Fruit fly (Drosophila melanogaster) whole organism, wandering third instar larva: ENCODE measurements around the gene Gs2.

Experiments
- Abd-B ChIP-seq: fragments of >200 bp; optimal IDR thresholded peaks from 2 replicates; lab custom pipeline; 2017; ENCODE audit warnings: missing biosample characterization, missing genetic modification characterization
- CG32264 ChIP-seq: fragments of 200-800 bp; sonication (Bioruptor generic); optimal IDR thresholded peaks from 2 replicates; lab custom pipeline; 2016; ENCODE audit warnings: missing biosample characterization, missing genetic modification characterization
- CG9705 ChIP-seq: fragments of 200-800 bp; sonication (Bioruptor generic); optimal IDR thresholded peaks from 2 replicates; lab custom pipeline; 2018; ENCODE audit warnings: missing biosample characterization, mild to moderate bottlenecking, missing genetic modification characterization
- CrebA ChIP-seq: fragments of 200-800 bp; sonication (Bioruptor generic); optimal IDR thresholded peaks from 2 replicates; lab custom pipeline; 2016; ENCODE audit warnings: missing biosample characterization, mild to moderate bottlenecking, missing genetic modification characterization, borderline replicate concordance
- Dfd ChIP-seq: fragments of >200 bp; optimal IDR thresholded peaks from 2 replicates; lab custom pipeline; 2017; ENCODE audit warnings: missing biosample characterization, missing genetic modification characterization
- Dif ChIP-seq: fragments of 200-275, 200-300 bp; sonication (Bioruptor generic); optimal IDR thresholded peaks from 2 replicates; lab custom pipeline; 2018; ENCODE audit warnings: missing biosample characterization, missing genetic modification characterization; ENCODE audit not compliant: partially characterized antibody
- GATAd ChIP-seq: sonication (Bioruptor generic); optimal IDR thresholded peaks from 2 replicates; lab custom pipeline; 2016; ENCODE audit warnings: missing biosample characterization, missing genetic modification characterization
- HLH106 ChIP-seq: fragments of 200-800 bp; optimal IDR thresholded peaks from 3 replicates; lab custom pipeline; 2019; ENCODE audit warnings: missing biosample characterization, mild to moderate bottlenecking, missing genetic modification characterization, moderate library complexity
- Hnf4 ChIP-seq: fragments of 200-800 bp; sonication (Bioruptor generic); optimal IDR thresholded peaks from 2 replicates; lab custom pipeline; 2016; ENCODE audit warnings: missing biosample characterization, mild to moderate bottlenecking, missing genetic modification characterization
- Hr78 ChIP-seq: fragments of >200 bp; optimal IDR thresholded peaks from 2 replicates; lab custom pipeline; 2017; ENCODE audit warnings: missing biosample characterization, missing genetic modification characterization
- Jra ChIP-seq: sonication (Bioruptor generic); optimal IDR thresholded peaks from 2 replicates; lab custom pipeline; 2016; ENCODE audit warnings: missing biosample characterization, missing genetic modification characterization
- Mio ChIP-seq: sonication (Bioruptor generic); optimal IDR thresholded peaks from 2 replicates; lab custom pipeline; 2016; ENCODE audit warnings: missing biosample characterization, missing genetic modification characterization
- Myc ChIP-seq: fragments of >200 bp; optimal IDR thresholded peaks from 2 replicates; lab custom pipeline; 2017
- N ChIP-seq: fragments of >200 bp; optimal IDR thresholded peaks from 2 replicates; lab custom pipeline; 2018; ENCODE audit warnings: missing biosample characterization, missing external identifiers, missing genetic modification characterization
- OdsH ChIP-seq: fragments of 200-800 bp; sonication (Bioruptor generic); optimal IDR thresholded peaks from 2 replicates; lab custom pipeline; 2016; ENCODE audit warnings: missing biosample characterization, mild to moderate bottlenecking, missing genetic modification characterization
- Rel ChIP-seq, 2 experiments: fragments of 200-800 bp; sonication (Bioruptor generic) in 1 of 2; optimal IDR thresholded peaks; 2 replicates in 1 of 2; 3 replicates in 1 of 2; lab custom pipeline; 2016 to 2019; ENCODE audit warnings: mild to moderate bottlenecking in 2 of 2, missing biosample characterization in 2 of 2, missing genetic modification characterization in 2 of 2, moderate library complexity in 1 of 2
- Sp1 ChIP-seq: fragments of 200-800 bp; sonication (Bioruptor generic); optimal IDR thresholded peaks from 3 replicates; lab custom pipeline; 2019; ENCODE audit warnings: missing biosample characterization, mild to moderate bottlenecking, missing genetic modification characterization, moderate library complexity
- Vsx2 ChIP-seq: fragments of 200-300, 225-300 bp; sonication (Bioruptor generic); optimal IDR thresholded peaks from 2 replicates; lab custom pipeline; 2018; ENCODE audit warnings: missing biosample characterization, missing genetic modification characterization; ENCODE audit not compliant: partially characterized antibody
- br ChIP-seq: fragments of 200-800 bp; sonication (Bioruptor generic); optimal IDR thresholded peaks from 2 replicates; lab custom pipeline; 2016; ENCODE audit warnings: missing biosample characterization, missing genetic modification characterization
- brk ChIP-seq: fragments of 200-800 bp; sonication (Bioruptor generic); optimal IDR thresholded peaks from 2 replicates; lab custom pipeline; 2016; ENCODE audit warnings: missing biosample characterization, mild to moderate bottlenecking, missing genetic modification characterization
- dl ChIP-seq, 2 experiments: fragments of 175-275, 200-275 bp in 1 of 2; fragments of 200-275 bp in 1 of 2; sonication (Bioruptor generic); optimal IDR thresholded peaks; lab custom pipeline; 2018; ENCODE audit warnings: mild to moderate bottlenecking in 2 of 2, missing biosample characterization in 2 of 2, missing genetic modification characterization in 2 of 2, moderate library complexity in 2 of 2; ENCODE audit not compliant: partially characterized antibody in 2 of 2, insufficient read depth in 1 of 2
- dmrt93B ChIP-seq: fragments of 200-800 bp; sonication (Bioruptor generic); optimal IDR thresholded peaks from 2 replicates; lab custom pipeline; 2018; ENCODE audit warnings: missing biosample characterization, mild to moderate bottlenecking, missing genetic modification characterization
- dsf ChIP-seq: sonication (Bioruptor generic); optimal IDR thresholded peaks from 2 replicates; lab custom pipeline; 2016; ENCODE audit warnings: missing biosample characterization, missing genetic modification characterization, borderline replicate concordance
- foxo ChIP-seq, 2 experiments: fragments of 200-800 bp; sonication (Bioruptor generic); optimal IDR thresholded peaks; 2 replicates in 1 of 2; 3 replicates in 1 of 2; lab custom pipeline; 2016 to 2017; ENCODE audit warnings: missing biosample characterization in 2 of 2, missing genetic modification characterization in 2 of 2
- fru ChIP-seq: fragments of 200-800 bp; sonication (Bioruptor generic); optimal IDR thresholded peaks from 3 replicates; lab custom pipeline; 2016; ENCODE audit warnings: missing biosample characterization, mild to moderate bottlenecking, missing genetic modification characterization
- h ChIP-seq: fragments of 200-800 bp; sonication (Bioruptor generic); optimal IDR thresholded peaks from 3 replicates; lab custom pipeline; 2016; ENCODE audit warnings: missing biosample characterization, mild to moderate bottlenecking, missing genetic modification characterization
- lola ChIP-seq: fragments of >200 bp; optimal IDR thresholded peaks from 2 replicates; lab custom pipeline; 2017; ENCODE audit warnings: missing biosample characterization, missing genetic modification characterization
- psq ChIP-seq: fragments of 200-800 bp; sonication (Bioruptor generic); optimal IDR thresholded peaks from 3 replicates; lab custom pipeline; 2017; ENCODE audit warnings: missing biosample characterization, mild to moderate bottlenecking, missing genetic modification characterization, moderate library complexity
- rgr ChIP-seq: fragments of 200-800 bp; sonication (Bioruptor generic); optimal IDR thresholded peaks from 3 replicates; lab custom pipeline; 2016; ENCODE audit warnings: missing biosample characterization, mild to moderate bottlenecking, missing genetic modification characterization
- sage ChIP-seq: fragments of 200-800 bp; sonication (Bioruptor generic); optimal IDR thresholded peaks from 2 replicates; lab custom pipeline; 2016; ENCODE audit warnings: missing biosample characterization, mild to moderate bottlenecking, missing genetic modification characterization
- tai ChIP-seq: sonication (Bioruptor generic); optimal IDR thresholded peaks from 2 replicates; lab custom pipeline; 2016; ENCODE audit warnings: missing biosample characterization, missing genetic modification characterization
- usp ChIP-seq: fragments of >200 bp; optimal IDR thresholded peaks from 2 replicates; lab custom pipeline; 2017; ENCODE audit warnings: missing biosample characterization, missing genetic modification characterization

The Gs2 gene

DNA sequence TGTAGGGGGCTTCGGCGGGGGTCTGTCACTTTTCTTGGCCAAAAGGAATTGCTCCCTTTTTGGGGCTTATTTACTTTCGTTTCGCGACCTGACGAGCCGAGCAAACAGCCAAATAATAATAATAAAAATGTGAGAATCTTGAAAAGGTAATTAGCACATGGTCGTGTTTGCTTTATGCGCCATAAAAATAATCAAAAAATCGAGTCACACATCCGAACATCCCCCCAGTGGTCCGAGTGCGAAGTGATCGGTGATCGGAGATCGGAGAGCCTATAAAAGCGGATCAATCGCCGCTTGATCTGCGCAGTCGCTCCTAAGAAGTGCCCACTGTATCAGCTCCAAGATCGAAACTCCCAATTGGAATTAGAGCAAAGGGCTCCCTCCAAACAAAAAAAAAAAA is at the start of gene Gs2:
TSS of gene Gs2 (plus strand) at position 301 of the 400 bp plus-strand sequence.
- TF ChIP-seq psq (GFP tag; lab: Kevin White, UChicago) (no peak), OdsH (GFP tag; lab: Kevin White, UChicago) (peak; percentile 2), dsf (GFP tag; lab: Kevin White, UChicago) (no peak)

DNA sequence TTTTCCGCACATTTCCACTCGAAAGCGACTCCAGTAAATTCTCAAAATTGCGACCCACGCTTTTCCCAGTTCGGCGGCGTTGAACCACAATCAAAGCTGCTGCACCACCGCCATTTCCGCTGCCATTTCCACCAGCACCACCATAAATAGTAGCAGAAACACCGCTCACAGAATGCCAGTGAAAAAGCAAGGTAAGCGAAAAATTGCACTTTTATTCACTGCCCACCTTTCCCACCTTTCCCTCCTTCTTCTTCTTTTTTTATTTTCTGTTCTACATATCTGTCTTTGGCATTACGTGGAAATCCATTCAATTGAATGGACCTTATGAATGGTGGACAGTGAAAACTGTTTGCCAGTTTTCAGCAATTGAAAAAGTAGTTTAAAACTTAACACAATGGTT is 48.3 kb upstream of the Gs2 start:
- no peak for TF ChIP-seq tai
- TF ChIP-seq Rel (GFP tag; optimal IDR thresholded peaks at IDR 0.05; lab: Kevin White, UChicago), result no peak
- no peak for TF ChIP-seq Rel (tag; optimal IDR thresholded peaks at IDR 0.05; lab: Kevin White, UChicago)
- no peak for TF ChIP-seq HLH106 (tag; lab: Kevin White, UChicago)
- TF ChIP-seq brk (GFP tag; lab: Kevin White, UChicago), result no peak
- TF ChIP-seq Vsx2 (GFP tag; lab: Kevin White, UChicago), result no peak
- no peak for TF ChIP-seq br (GFP tag; lab: Kevin White, UChicago)
- TF ChIP-seq rgr, result no peak
- no peak for TF ChIP-seq Hnf4 (GFP tag; lab: Kevin White, UChicago)
- no peak for TF ChIP-seq dl (GFP tag; optimal IDR thresholded peaks at IDR 0.05; lab: Kevin White, UChicago; ENCODE audit: insufficient read depth in 1 of 2, partially characterized antibody in 2 of 2)
- no peak for TF ChIP-seq CG9705 (GFP tag; lab: Kevin White, UChicago)
- TF ChIP-seq Mio (GFP tag; lab: Kevin White, UChicago), result no peak
- TF ChIP-seq OdsH (GFP tag; lab: Kevin White, UChicago), result no peak

DNA sequence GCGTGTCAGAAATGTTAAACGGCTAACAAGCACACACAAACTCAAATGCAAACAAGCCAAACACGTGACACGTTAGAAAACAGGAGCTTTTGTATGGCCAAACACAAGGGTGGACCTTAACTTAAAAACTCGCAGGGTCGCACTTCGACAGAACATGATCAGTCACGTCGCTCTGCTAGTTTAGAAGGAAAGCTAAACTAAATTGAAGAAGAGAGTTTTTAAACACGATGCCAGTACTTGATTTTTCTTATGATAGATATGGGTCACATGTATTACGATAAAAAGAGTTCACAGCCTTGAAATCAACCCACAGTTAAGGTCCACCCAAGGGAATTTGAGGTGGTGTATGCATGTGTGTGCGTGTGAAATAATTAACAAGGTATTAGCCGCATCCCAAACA is 44.2 kb upstream of the Gs2 start:
- TF ChIP-seq brk (GFP tag; lab: Kevin White, UChicago) (no peak), dl (GFP tag; optimal IDR thresholded peaks at IDR 0.05; lab: Kevin White, UChicago; ENCODE audit: insufficient read depth in 1 of 2, partially characterized antibody in 2 of 2) (no peak), Jra (GFP tag; lab: Kevin White, UChicago) (no peak), h (no peak), Abd-B (GFP tag; lab: Kevin White, UChicago) (no peak), Sp1 (GFP tag; lab: Kevin White, UChicago) (no peak), HLH106 (tag; lab: Kevin White, UChicago) (no peak), GATAd (GFP tag; lab: Kevin White, UChicago) (no peak), foxo (GFP tag; optimal IDR thresholded peaks at IDR 0.05; lab: Kevin White, UChicago) (no peak), br (GFP tag; lab: Kevin White, UChicago) (no peak), CG32264 (GFP tag; lab: Kevin White, UChicago) (no peak), Myc (lab: Kevin White, UChicago) (no peak), lola (GFP tag; lab: Kevin White, UChicago) (no peak)
- TF ChIP-seq, all 38 proteins: peak for 0

DNA sequence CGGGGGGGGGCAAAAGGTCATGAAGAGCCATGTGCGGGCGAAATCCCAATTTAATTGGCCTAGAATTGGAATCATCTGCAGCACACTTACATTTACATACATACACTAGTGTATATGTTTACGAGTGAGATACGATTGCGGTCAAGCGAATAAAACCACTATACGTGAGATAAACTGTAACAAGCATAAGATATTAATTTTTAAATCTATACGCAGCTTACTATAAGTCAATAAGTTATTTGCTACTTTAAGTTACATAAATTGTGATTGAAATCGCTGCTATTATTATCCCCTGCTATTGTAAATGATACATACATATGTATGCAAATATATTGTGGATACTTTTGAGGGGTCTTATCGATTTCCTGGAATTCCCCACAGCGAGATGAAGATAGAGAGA is 43.5 kb upstream of the Gs2 start:
- peak; percentile 17 for TF ChIP-seq Sp1 (GFP tag; lab: Kevin White, UChicago)
- no peak for TF ChIP-seq Dfd
- TF ChIP-seq CrebA, result no peak
- peak; percentile 26 for TF ChIP-seq HLH106 (tag; lab: Kevin White, UChicago)
- TF ChIP-seq foxo (GFP tag; optimal IDR thresholded peaks at IDR 0.05; lab: Kevin White, UChicago), result peak in 1 of 2 experiments; percentile 16
- peak; percentile 3 for TF ChIP-seq fru

DNA sequence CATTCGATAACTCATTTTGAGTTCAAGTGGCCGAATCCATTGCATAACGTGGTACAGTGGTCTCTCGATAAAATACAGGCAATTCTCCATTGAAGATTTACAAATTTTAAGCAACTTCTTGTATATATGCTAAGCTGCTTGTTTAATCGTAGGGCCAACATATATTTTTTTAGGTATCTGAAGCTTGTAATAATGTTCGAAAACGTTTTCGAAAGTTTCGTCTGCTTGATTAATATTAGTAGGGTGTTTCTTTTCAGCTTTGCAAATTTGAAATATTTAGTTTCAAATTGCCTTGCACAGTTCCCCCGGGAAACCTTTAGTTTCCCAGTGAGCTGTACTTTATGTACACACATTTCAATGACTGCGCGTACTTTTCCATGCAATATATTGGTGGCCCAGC is 42.9 kb upstream of the Gs2 start:
- no peak for TF ChIP-seq lola (GFP tag; lab: Kevin White, UChicago)
- no peak for TF ChIP-seq CG32264 (GFP tag; lab: Kevin White, UChicago)
- TF ChIP-seq N (GFP tag; lab: Kevin White, UChicago), result no peak
- TF ChIP-seq br (GFP tag; lab: Kevin White, UChicago), result no peak
- no peak for TF ChIP-seq Sp1 (GFP tag; lab: Kevin White, UChicago)
- TF ChIP-seq usp, result no peak
- TF ChIP-seq HLH106 (tag; lab: Kevin White, UChicago), result no peak
- no peak for TF ChIP-seq Myc (lab: Kevin White, UChicago)
- TF ChIP-seq Dif (GFP tag; lab: Kevin White, UChicago), result no peak
- TF ChIP-seq Abd-B (GFP tag; lab: Kevin White, UChicago), result no peak
- TF ChIP-seq Hr78, result no peak
- no peak for TF ChIP-seq dmrt93B (GFP tag; lab: Kevin White, UChicago)
- TF ChIP-seq sage (GFP tag; lab: Kevin White, UChicago), result no peak
- no peak for TF ChIP-seq h
- TF ChIP-seq fru, result no peak
- TF ChIP-seq brk (GFP tag; lab: Kevin White, UChicago), result no peak
